Fruit fly (Drosophila melanogaster) whole organism, embryonic: ENCODE results near the gene WASp.
A peak's percentile ranks its signal among the peaks of the same experiment; 100 is the strongest.

Experiments
- ATbp ChIP-seq: fragments of 200-800 bp; sonication (Bioruptor generic); optimal IDR thresholded peaks from 2 replicates; lab custom pipeline; 2017; ENCODE audit warnings: missing biosample characterization, mild to moderate bottlenecking, missing genetic modification characterization, missing genetic modification reagents
- Ada2b ChIP-seq: fragments of 200-800 bp; sonication (Bioruptor generic); IDR thresholded peaks from 2 replicates; pipeline ENCODE4 v1.3.6; 2022; ENCODE audit warnings: missing biosample characterization, missing genetic modification characterization
- B-H2 ChIP-seq: fragments of 200-800 bp; sonication (Bioruptor generic); optimal IDR thresholded peaks from 2 replicates; lab custom pipeline; 2018; ENCODE audit warnings: missing biosample characterization, mild to moderate bottlenecking, missing genetic modification characterization
- BtbVII ChIP-seq: fragments of 200-800 bp; sonication (Bioruptor generic); optimal IDR thresholded peaks from 3 replicates; lab custom pipeline; 2017; ENCODE audit warnings: missing biosample characterization, mild to moderate bottlenecking, missing genetic modification characterization
- CG10565 ChIP-seq: fragments of 200-800 bp; sonication (Bioruptor generic); optimal IDR thresholded peaks from 3 replicates; lab custom pipeline; 2016; ENCODE audit warnings: missing biosample characterization, mild to moderate bottlenecking, missing genetic modification characterization
- CG12071 ChIP-seq: fragments of 200-800 bp; sonication (Bioruptor generic); optimal IDR thresholded peaks from 3 replicates; lab custom pipeline; 2018; ENCODE audit warnings: missing biosample characterization, mild to moderate bottlenecking, missing genetic modification characterization
- CG1832 ChIP-seq: fragments of 200-800 bp; sonication (Bioruptor generic); optimal IDR thresholded peaks from 2 replicates; lab custom pipeline; 2017; ENCODE audit warnings: missing biosample characterization, mild to moderate bottlenecking, missing genetic modification characterization, inconsistent platforms
- CG34422 ChIP-seq: fragments of 200-800 bp; sonication (Bioruptor generic); IDR thresholded peaks from 3 replicates; pipeline ENCODE4 v1.3.6; 2022; ENCODE audit warnings: missing biosample characterization, missing genetic modification characterization
- CG3838 ChIP-seq: fragments of 200-800 bp; sonication (Bioruptor generic); optimal IDR thresholded peaks from 3 replicates; lab custom pipeline; 2016; ENCODE audit warnings: missing biosample characterization, missing genetic modification characterization
- CG4404 ChIP-seq: fragments of 200-800 bp; sonication (Bioruptor generic); IDR thresholded peaks from 2 replicates; pipeline ENCODE4 v1.3.6; 2022; ENCODE audit warnings: missing biosample characterization, missing genetic modification characterization
- CG6175 ChIP-seq: fragments of 200-800 bp; sonication (Bioruptor generic); IDR thresholded peaks from 3 replicates; pipeline ENCODE4 v1.3.6; 2022; ENCODE audit warnings: missing biosample characterization, missing genetic modification characterization
- CG6654 ChIP-seq: fragments of 200-800 bp; sonication (Bioruptor generic); optimal IDR thresholded peaks from 2 replicates; lab custom pipeline; 2017; ENCODE audit warnings: missing biosample characterization, mild to moderate bottlenecking, missing genetic modification characterization
- CG6689 ChIP-seq: fragments of 200-800 bp; sonication (Bioruptor generic); IDR thresholded peaks from 2 replicates; pipeline ENCODE4 v1.3.6; 2022; ENCODE audit warnings: missing biosample characterization, missing genetic modification characterization
- CG6813 ChIP-seq: fragments of 200-800 bp; sonication (Bioruptor generic); optimal IDR thresholded peaks from 2 replicates; lab custom pipeline; 2017; ENCODE audit warnings: missing biosample characterization, missing genetic modification characterization, mild to moderate bottlenecking, moderate library complexity, missing genetic modification reagents
- CkIIα-i1 ChIP-seq: fragments of 200-800 bp; sonication (Bioruptor generic); IDR thresholded peaks from 2 replicates; pipeline ENCODE4 v1.3.6; 2022; ENCODE audit warnings: missing biosample characterization, missing genetic modification characterization
- Deaf1 ChIP-seq: fragments of 200-800 bp; optimal IDR thresholded peaks from 3 replicates; lab custom pipeline; 2019; ENCODE audit warnings: missing biosample characterization, mild to moderate bottlenecking, missing genetic modification characterization, moderate library complexity
- Drgx ChIP-seq: fragments of 200-800 bp; sonication (Bioruptor generic); IDR thresholded peaks from 2 replicates; pipeline ENCODE4 v1.3.6; 2022; ENCODE audit warnings: missing biosample characterization, missing genetic modification characterization
- Ets65A ChIP-seq: fragments of 200-800 bp; sonication (Bioruptor generic); peaks from one replicate; lab custom pipeline; 2016; ENCODE audit warnings: missing biosample characterization, missing genetic modification characterization
- HLH3B ChIP-seq: fragments of 200-800 bp; sonication (Bioruptor generic); IDR thresholded peaks from 2 replicates; pipeline ENCODE4 v1.3.6; 2022; ENCODE audit warnings: missing biosample characterization, missing genetic modification characterization
- Hmr ChIP-seq: fragments of 200-800 bp; sonication (Bioruptor generic); optimal IDR thresholded peaks from 3 replicates; lab custom pipeline; 2017; ENCODE audit warnings: mild to moderate bottlenecking, missing biosample characterization, missing genetic modification reagents, missing genetic modification characterization
- Med ChIP-seq: fragments of 200-800 bp; sonication (Bioruptor generic); peaks from one replicate; lab custom pipeline; 2016; ENCODE audit warnings: missing biosample characterization, missing genetic modification characterization, mild to moderate bottlenecking, inconsistent platforms, moderate library complexity
- Nf-YB ChIP-seq: fragments of 200-800 bp; sonication (Bioruptor generic); optimal IDR thresholded peaks from 3 replicates; lab custom pipeline; 2019; ENCODE audit warnings: missing biosample characterization, mild to moderate bottlenecking, missing genetic modification characterization, moderate library complexity
- Oli ChIP-seq: fragments of 200-800 bp; sonication (Bioruptor generic); optimal IDR thresholded peaks from 2 replicates; lab custom pipeline; 2018; ENCODE audit warnings: missing biosample characterization, mild to moderate bottlenecking, missing genetic modification characterization, moderate library complexity
- Optix ChIP-seq: fragments of 200-800 bp; sonication (Bioruptor generic); IDR thresholded peaks from 3 replicates; pipeline ENCODE4 v1.3.6; 2022; ENCODE audit warnings: missing biosample characterization, missing genetic modification characterization
- Ptx1 ChIP-seq: fragments of 200-800 bp; sonication (Bioruptor generic); IDR thresholded peaks from 2 replicates; pipeline ENCODE4 v1.3.6; 2022; ENCODE audit warnings: missing biosample characterization, missing genetic modification characterization
- Sry-δ ChIP-seq: fragments of 200-800 bp; sonication (Bioruptor generic); optimal IDR thresholded peaks from 2 replicates; lab custom pipeline; 2016; ENCODE audit warnings: missing biosample characterization, missing genetic modification characterization
- Xrp1 ChIP-seq: fragments of 200-800 bp; sonication (Bioruptor generic); IDR thresholded peaks from 2 replicates; pipeline ENCODE4 v1.3.6; 2022; ENCODE audit warnings: missing biosample characterization, missing genetic modification characterization
- ara ChIP-seq: fragments of 200-800 bp; sonication (Bioruptor generic); IDR thresholded peaks from 2 replicates; pipeline ENCODE4 v1.3.6; 2022; ENCODE audit warnings: missing biosample characterization, missing genetic modification characterization
- chif ChIP-seq, 2 experiments: fragments of 200-800 bp; sonication (Bioruptor generic); optimal IDR thresholded peaks; 3 replicates each; lab custom pipeline; 2016; ENCODE audit warnings: missing biosample characterization in 2 of 2, missing genetic modification characterization in 2 of 2
- chn ChIP-seq: fragments of 200-800 bp; sonication (Bioruptor generic); optimal IDR thresholded peaks from 2 replicates; lab custom pipeline; 2016; ENCODE audit warnings: missing biosample characterization, missing genetic modification characterization
- disco-r ChIP-seq: fragments of 200-800 bp; sonication (Bioruptor generic); optimal IDR thresholded peaks from 2 replicates; lab custom pipeline; 2016; ENCODE audit warnings: missing biosample characterization, missing genetic modification characterization
- eve ChIP-seq, 2 experiments: fragments of >200 bp; optimal IDR thresholded peaks; 2 replicates each; lab custom pipeline; 2017; ENCODE audit warnings: missing biosample characterization in 2 of 2, missing genetic modification characterization in 2 of 2
- hth ChIP-seq: fragments of >200 bp; optimal IDR thresholded peaks from 2 replicates; lab custom pipeline; 2017; ENCODE audit warnings: inconsistent platforms
- ind ChIP-seq: fragments of 200-800 bp; sonication (Bioruptor generic); optimal IDR thresholded peaks from 3 replicates; lab custom pipeline; 2016; ENCODE audit warnings: missing biosample characterization, missing genetic modification characterization
- kah ChIP-seq: fragments of 200-800 bp; sonication (Bioruptor generic); optimal IDR thresholded peaks from 2 replicates; lab custom pipeline; 2018; ENCODE audit warnings: missing biosample characterization, mild to moderate bottlenecking, missing genetic modification characterization
- kay ChIP-seq: fragments of 200-800 bp; sonication (Bioruptor generic); optimal IDR thresholded peaks from 2 replicates; lab custom pipeline; 2016; ENCODE audit warnings: missing biosample characterization, missing genetic modification characterization
- lola ChIP-seq, 3 experiments: fragments of >200 bp in 2 of 3; fragments of 200-800 bp in 1 of 3; sonication (Bioruptor generic) in 1 of 3; optimal IDR thresholded peaks; 2 replicates each; lab custom pipeline; 2017 to 2019; ENCODE audit warnings: missing biosample characterization in 3 of 3, missing genetic modification characterization in 3 of 3, mild to moderate bottlenecking in 1 of 3, moderate library complexity in 1 of 3
- mirr ChIP-seq: fragments of 200-800 bp; sonication (Bioruptor generic); optimal IDR thresholded peaks from 3 replicates; lab custom pipeline; 2018; ENCODE audit warnings: missing biosample characterization, mild to moderate bottlenecking, missing genetic modification characterization
- phol ChIP-seq: fragments of 200-800 bp; sonication (Bioruptor generic); optimal IDR thresholded peaks from 3 replicates; lab custom pipeline; 2018; ENCODE audit warnings: missing biosample characterization, mild to moderate bottlenecking, missing genetic modification characterization, moderate library complexity
- psq ChIP-seq: fragments of 200-800 bp; sonication (Bioruptor generic); optimal IDR thresholded peaks from 2 replicates; lab custom pipeline; 2017; ENCODE audit warnings: missing biosample characterization, missing genetic modification characterization
- pum ChIP-seq: fragments of 200-800 bp; sonication (Bioruptor generic); optimal IDR thresholded peaks from 2 replicates; lab custom pipeline; 2016; ENCODE audit warnings: missing biosample characterization, missing genetic modification characterization
- row ChIP-seq: fragments of 200-800 bp; sonication (Bioruptor generic); IDR thresholded peaks from 3 replicates; pipeline ENCODE4 v1.3.6; 2022; ENCODE audit warnings: missing biosample characterization, missing genetic modification characterization
- sc ChIP-seq, 3 experiments: fragments of >200 bp in 2 of 3; fragments of 200-800 bp in 1 of 3; sonication (Bioruptor generic) in 1 of 3; optimal IDR thresholded peaks; 2 replicates in 2 of 3; 3 replicates in 1 of 3; lab custom pipeline; 2017; ENCODE audit warnings: mild to moderate bottlenecking in 1 of 3, missing biosample characterization in 1 of 3, missing genetic modification characterization in 1 of 3, missing genetic modification reagents in 1 of 3
- sens ChIP-seq: fragments of 200-800 bp; sonication (Bioruptor generic); peaks from one replicate; lab custom pipeline; 2016; ENCODE audit warnings: missing biosample characterization, missing genetic modification characterization
- sim ChIP-seq: fragments of 200-800 bp; sonication (Bioruptor generic); IDR thresholded peaks from 2 replicates; pipeline ENCODE4 v1.3.6; 2022; ENCODE audit warnings: missing biosample characterization, missing genetic modification characterization
- sisA ChIP-seq: fragments of 200-800 bp; sonication (Bioruptor generic); IDR thresholded peaks from 2 replicates; pipeline ENCODE4 v1.3.6; 2022; ENCODE audit warnings: missing biosample characterization, missing genetic modification characterization
- sob ChIP-seq: fragments of 200-800 bp; sonication (Bioruptor generic); IDR thresholded peaks from 2 replicates; pipeline ENCODE4 v1.3.6; 2022; ENCODE audit warnings: missing biosample characterization, missing genetic modification characterization
- sr ChIP-seq: fragments of 200-800 bp; sonication (Bioruptor generic); IDR thresholded peaks from 3 replicates; pipeline ENCODE4 v1.3.6; 2022; ENCODE audit warnings: missing biosample characterization, missing genetic modification characterization
- tna ChIP-seq: fragments of 200-800 bp; sonication (Bioruptor generic); IDR thresholded peaks from 2 replicates; pipeline ENCODE4 v1.3.6; 2022; ENCODE audit warnings: missing biosample characterization, missing genetic modification characterization; ENCODE audit not compliant: partially characterized antibody
- vvl ChIP-seq: fragments of 200-800 bp; sonication (Bioruptor generic); IDR thresholded peaks from 2 replicates; pipeline ENCODE4 v1.3.6; 2022; ENCODE audit warnings: missing biosample characterization, missing genetic modification characterization

WASp gene

dm6 chr3R:28851530-28851929 lies 19.7 kb upstream of the WASp start (continued):
- TF ChIP-seq Deaf1 (tag; lab: Kevin White, UChicago) (peak; percentile 45), CG12071 (GFP tag; lab: Kevin White, UChicago) (no peak), CG6654 (no peak), Oli (no peak), B-H2 (no peak), CG6175 (no peak), CG3838 (GFP tag; lab: Kevin White, UChicago) (no peak), BtbVII (GFP tag; lab: Kevin White, UChicago) (no peak), Optix (GFP tag; lab: Robert Waterston, UW) (no peak), lola (GFP tag; optimal IDR thresholded peaks at IDR 0.05; lab: Kevin White, UChicago) (no peak), hth (no peak), ind (GFP tag; lab: Kevin White, UChicago) (no peak), eve (GFP tag; optimal IDR thresholded peaks at IDR 0.05; lab: Kevin White, UChicago) (no peak)

- TF ChIP-seq psq = no peak
- peak; percentile 71 for TF ChIP-seq Drgx
- TF ChIP-seq kay (GFP tag; lab: Kevin White, UChicago) = no peak
- TF ChIP-seq phol = no peak
- TF ChIP-seq Med (GFP tag; lab: Kevin White, UChicago) = peak; percentile 64
- no peak for TF ChIP-seq B-H2
- no peak for TF ChIP-seq CG34422 (GFP tag; lab: Robert Waterston, UW)
- peak; percentile 81 for TF ChIP-seq Ets65A (GFP tag; lab: Kevin White, UChicago)
- TF ChIP-seq CkIIα-i1 (GFP tag; lab: Robert Waterston, UW) = no peak
- TF ChIP-seq Ptx1 (GFP tag; lab: Robert Waterston, UW) = 0 out of 2 replicates have a peak, but pooled peaks have one; percentile 16
- peak; percentile 15; the same call in 1 of the 2 replicates for TF ChIP-seq vvl (GFP tag; lab: Robert Waterston, UW)
- TF ChIP-seq Xrp1 (GFP tag; lab: Robert Waterston, UW) = peak; percentile 20; the same call in 1 of the 2 replicates
- TF ChIP-seq Hmr (GFP tag; lab: Kevin White, UChicago) = no peak
- no peak for TF ChIP-seq CG10565 (GFP tag; lab: Kevin White, UChicago)
- TF ChIP-seq eve (GFP tag; optimal IDR thresholded peaks at IDR 0.05; lab: Kevin White, UChicago) = peak in 1 of 2 experiments; percentile 57
- TF ChIP-seq Sry-δ (GFP tag; lab: Kevin White, UChicago) = no peak
- TF ChIP-seq sim (GFP tag; lab: Robert Waterston, UW) = 0 out of 2 replicates have a peak, but pooled peaks have one; percentile 5
- TF ChIP-seq sr (GFP tag; lab: Robert Waterston, UW) = no peak
- TF ChIP-seq sc (optimal IDR thresholded peaks at IDR 0.05; lab: Kevin White, UChicago) = no peak
- TF ChIP-seq sc (GFP tag; optimal IDR thresholded peaks at IDR 0.05; lab: Kevin White, UChicago) = no peak
- no peak for TF ChIP-seq sob (GFP tag; lab: Robert Waterston, UW)
- TF ChIP-seq mirr = no peak
- TF ChIP-seq tna = no peak
- TF ChIP-seq CG1832 (GFP tag; lab: Kevin White, UChicago) = no peak
- no peak for TF ChIP-seq Ada2b (GFP tag; lab: Robert Waterston, UW)
- no peak for TF ChIP-seq Nf-YB (GFP tag; lab: Kevin White, UChicago)
- no peak for TF ChIP-seq pum (GFP tag; lab: Kevin White, UChicago)
- TF ChIP-seq disco-r = no peak
- TF ChIP-seq ATbp (GFP tag; lab: Kevin White, UChicago) = no peak
- TF ChIP-seq HLH3B (GFP tag; lab: Robert Waterston, UW) = no peak
- no peak for TF ChIP-seq chif (GFP tag; optimal IDR thresholded peaks at IDR 0.05; lab: Kevin White, UChicago)
- no peak for TF ChIP-seq CG6813 (GFP tag; lab: Kevin White, UChicago)
- 0 out of 3 replicates have a peak, but pooled peaks have one; percentile 18 for TF ChIP-seq row (GFP tag; lab: Robert Waterston, UW)
- TF ChIP-seq CG6689 (GFP tag; lab: Robert Waterston, UW) = 0 out of 2 replicates have a peak, but pooled peaks have one; percentile 17
- TF ChIP-seq ara = no peak
- TF ChIP-seq chn = no peak
- TF ChIP-seq CG4404 = no peak
- TF ChIP-seq sisA = peak; percentile 17; the same call in 1 of the 2 replicates
- peak; percentile 42 for TF ChIP-seq sens (GFP tag; lab: Kevin White, UChicago)
- no peak for TF ChIP-seq hth
- no peak for TF ChIP-seq kah (GFP tag; lab: Kevin White, UChicago)
Measured at dm6 chr3R:28850662-28851257, 18.9 kb upstream of the WASp start.
